Fruit fly (Drosophila melanogaster) whole organism, embryonic: ENCODE measurements around the gene Gyf.

ENCODE experiments used
- Atf3 ChIP-seq: fragments of 200-800 bp; sonication (Bioruptor generic); optimal IDR thresholded peaks from 3 replicates; lab custom pipeline; 2016; ENCODE audit warnings: missing biosample characterization, missing genetic modification characterization
- Bgb ChIP-seq: fragments of 200-800 bp; sonication (Bioruptor generic); IDR thresholded peaks from 2 replicates; pipeline ENCODE4 v1.3.6; 2022; ENCODE audit warnings: missing biosample characterization, missing genetic modification characterization; ENCODE audit not compliant: partially characterized antibody
- Blimp-1 ChIP-seq: fragments of 200-800 bp; sonication (Bioruptor generic); optimal IDR thresholded peaks from 3 replicates; lab custom pipeline; 2018; ENCODE audit warnings: missing biosample characterization, missing genetic modification characterization, mild to moderate bottlenecking, moderate library complexity, missing genetic modification reagents
- Bteb2 ChIP-seq: fragments of 200-800 bp; sonication (Bioruptor generic); optimal IDR thresholded peaks from 2 replicates; lab custom pipeline; 2016; ENCODE audit warnings: missing biosample characterization, missing genetic modification characterization
- CG10209 ChIP-seq: fragments of 200-800 bp; sonication (Bioruptor generic); optimal IDR thresholded peaks from 3 replicates; lab custom pipeline; 2017; ENCODE audit warnings: missing biosample characterization, mild to moderate bottlenecking, missing genetic modification characterization, missing genetic modification reagents
- CG10462 ChIP-seq: fragments of 200-800 bp; sonication (Bioruptor generic); optimal IDR thresholded peaks from 2 replicates; lab custom pipeline; 2016; ENCODE audit warnings: missing biosample characterization, missing genetic modification characterization
- CG11085 ChIP-seq: fragments of 200-800 bp; sonication (Bioruptor generic); IDR thresholded peaks from 2 replicates; pipeline ENCODE4 v1.3.6; 2022; ENCODE audit warnings: missing biosample characterization, missing genetic modification characterization
- CG11695 ChIP-seq: fragments of 200-800 bp; sonication (Bioruptor generic); IDR thresholded peaks from 3 replicates; pipeline ENCODE4 v1.3.6; 2022; ENCODE audit warnings: missing biosample characterization, missing genetic modification characterization
- CG11696 ChIP-seq: fragments of 200-800 bp; sonication (Bioruptor generic); IDR thresholded peaks from 2 replicates; pipeline ENCODE4 v1.3.6; 2022; ENCODE audit warnings: missing biosample characterization, missing genetic modification characterization
- CG11723 ChIP-seq: fragments of 200-800 bp; sonication (Bioruptor generic); optimal IDR thresholded peaks from 2 replicates; lab custom pipeline; 2017; ENCODE audit warnings: missing biosample characterization, mild to moderate bottlenecking, missing genetic modification characterization
- CG15479 ChIP-seq: fragments of 200-800 bp; sonication (Bioruptor generic); optimal IDR thresholded peaks from 3 replicates; lab custom pipeline; 2019; ENCODE audit warnings: missing biosample characterization, mild to moderate bottlenecking, missing genetic modification characterization, moderate library complexity
- CG17612 ChIP-seq: fragments of 200-800 bp; sonication (Bioruptor generic); IDR thresholded peaks from 2 replicates; pipeline ENCODE4 v1.3.6; 2022; ENCODE audit warnings: missing biosample characterization, missing genetic modification characterization
- CG2678 ChIP-seq: fragments of 200-800 bp; sonication (Bioruptor generic); optimal IDR thresholded peaks from 3 replicates; lab custom pipeline; 2019; ENCODE audit warnings: missing biosample characterization, mild to moderate bottlenecking, missing genetic modification characterization, moderate library complexity
- CG32772 ChIP-seq: fragments of 200-800 bp; sonication (Bioruptor generic); IDR thresholded peaks from 2 replicates; pipeline ENCODE4 v1.3.6; 2022; ENCODE audit warnings: missing biosample characterization, missing genetic modification characterization
- CG4328 ChIP-seq: fragments of 200-800 bp; sonication (Bioruptor generic); optimal IDR thresholded peaks from 3 replicates; lab custom pipeline; 2017; ENCODE audit warnings: missing biosample characterization, missing genetic modification reagents, missing genetic modification characterization
- CG4820 ChIP-seq: fragments of 200-800 bp; sonication (Bioruptor generic); optimal IDR thresholded peaks from 3 replicates; lab custom pipeline; 2016; ENCODE audit warnings: missing biosample characterization, missing genetic modification characterization
- CG6765 ChIP-seq: fragments of 200-800 bp; sonication (Bioruptor generic); optimal IDR thresholded peaks from 3 replicates; lab custom pipeline; 2017; ENCODE audit warnings: missing biosample characterization, mild to moderate bottlenecking, missing genetic modification characterization
- CG7271 ChIP-seq: fragments of 200-800 bp; sonication (Bioruptor generic); optimal IDR thresholded peaks from 2 replicates; lab custom pipeline; 2018; ENCODE audit warnings: missing biosample characterization, mild to moderate bottlenecking, missing genetic modification characterization, moderate library complexity
- CG7963 ChIP-seq: fragments of 200-800 bp; sonication (Bioruptor generic); IDR thresholded peaks from 3 replicates; pipeline ENCODE4 v1.3.6; 2022; ENCODE audit warnings: missing biosample characterization, missing genetic modification characterization; ENCODE audit not compliant: partially characterized antibody
- CG8765 ChIP-seq: fragments of 200-800 bp; sonication (Bioruptor generic); IDR thresholded peaks from 2 replicates; pipeline ENCODE4 v1.3.6; 2022; ENCODE audit warnings: missing biosample characterization, missing genetic modification characterization
- CG9797 ChIP-seq: fragments of 200-800 bp; sonication (Bioruptor generic); optimal IDR thresholded peaks from 3 replicates; lab custom pipeline; 2018; ENCODE audit warnings: missing biosample characterization, mild to moderate bottlenecking, missing genetic modification characterization
- CG9817 ChIP-seq: fragments of 200-800 bp; sonication (Bioruptor generic); optimal IDR thresholded peaks from 2 replicates; lab custom pipeline; 2018; ENCODE audit warnings: missing biosample characterization, mild to moderate bottlenecking, missing genetic modification characterization, moderate library complexity
- CkIIα-i1 ChIP-seq: fragments of 200-800 bp; sonication (Bioruptor generic); IDR thresholded peaks from 2 replicates; pipeline ENCODE4 v1.3.6; 2022; ENCODE audit warnings: missing biosample characterization, missing genetic modification characterization
- Dfd ChIP-seq, 2 experiments: fragments of >200 bp; optimal IDR thresholded peaks; 2 replicates each; lab custom pipeline; 2017; ENCODE audit warnings: missing biosample characterization in 2 of 2, missing genetic modification characterization in 2 of 2
- Doc2 ChIP-seq: fragments of 200-800 bp; sonication (Bioruptor generic); IDR thresholded peaks from 2 replicates; pipeline ENCODE4 v1.3.6; 2022; ENCODE audit warnings: missing biosample characterization, missing genetic modification characterization
- Dref ChIP-seq: fragments of 200-800 bp; sonication (Bioruptor generic); IDR thresholded peaks from 2 replicates; pipeline ENCODE4 v1.3.6; 2022; ENCODE audit warnings: missing biosample characterization, missing genetic modification characterization
- Ets65A ChIP-seq: fragments of 200-800 bp; sonication (Bioruptor generic); peaks from one replicate; lab custom pipeline; 2016; ENCODE audit warnings: missing biosample characterization, missing genetic modification characterization
- Hr39 ChIP-seq: fragments of >200 bp; optimal IDR thresholded peaks from 2 replicates; lab custom pipeline; 2017
- Hr51 ChIP-seq, 2 experiments: fragments of 200-800 bp; sonication (Bioruptor generic); optimal IDR thresholded peaks; 2 replicates in 1 of 2; 3 replicates in 1 of 2; lab custom pipeline; 2016 to 2018; ENCODE audit warnings: missing biosample characterization in 2 of 2, missing genetic modification characterization in 2 of 2, mild to moderate bottlenecking in 1 of 2, moderate library complexity in 1 of 2
- Kr ChIP-seq: fragments of 200-800 bp; sonication (Bioruptor generic); optimal IDR thresholded peaks from 2 replicates; lab custom pipeline; 2017; ENCODE audit warnings: missing biosample characterization, mild to moderate bottlenecking, missing genetic modification characterization
- MBD-R2 ChIP-seq: fragments of 200-800 bp; sonication (Bioruptor generic); IDR thresholded peaks from 2 replicates; pipeline ENCODE4 v1.3.6; 2022; ENCODE audit warnings: missing biosample characterization, missing genetic modification characterization
- NFAT ChIP-seq: fragments of 200-800 bp; sonication (Bioruptor generic); IDR thresholded peaks from 2 replicates; pipeline ENCODE4 v1.3.6; 2022; ENCODE audit warnings: missing biosample characterization, missing genetic modification characterization
- Ptx1 ChIP-seq: fragments of 200-800 bp; sonication (Bioruptor generic); IDR thresholded peaks from 2 replicates; pipeline ENCODE4 v1.3.6; 2022; ENCODE audit warnings: missing biosample characterization, missing genetic modification characterization
- Rx ChIP-seq: fragments of 200-800 bp; sonication (Bioruptor generic); IDR thresholded peaks from 2 replicates; pipeline ENCODE4 v1.3.6; 2022; ENCODE audit warnings: missing biosample characterization, missing genetic modification characterization
- amos ChIP-seq: fragments of 200-800 bp; sonication (Bioruptor generic); IDR thresholded peaks from 2 replicates; pipeline ENCODE4 v1.3.6; 2022; ENCODE audit warnings: missing biosample characterization, missing genetic modification characterization; ENCODE audit not compliant: partially characterized antibody
- bowl ChIP-seq: fragments of 200-800 bp; sonication (Bioruptor generic); IDR thresholded peaks from 2 replicates; pipeline ENCODE4 v1.3.6; 2022; ENCODE audit warnings: missing biosample characterization, missing genetic modification characterization
- bsh ChIP-seq, 2 experiments: fragments of 200-800 bp; sonication (Bioruptor generic); optimal IDR thresholded peaks; 2 replicates each; lab custom pipeline; 2017 to 2018; ENCODE audit warnings: mild to moderate bottlenecking in 2 of 2, missing biosample characterization in 2 of 2, missing genetic modification characterization in 2 of 2, moderate library complexity in 1 of 2
- disco-r ChIP-seq: fragments of 200-800 bp; sonication (Bioruptor generic); optimal IDR thresholded peaks from 2 replicates; lab custom pipeline; 2016; ENCODE audit warnings: missing biosample characterization, missing genetic modification characterization
- dpn ChIP-seq, 2 experiments: fragments of 200-800 bp; sonication (Bioruptor generic); optimal IDR thresholded peaks; 3 replicates each; lab custom pipeline; 2016; ENCODE audit warnings: missing biosample characterization in 2 of 2, missing genetic modification characterization in 2 of 2
- fd64A ChIP-seq: fragments of 200-800 bp; sonication (Bioruptor generic); optimal IDR thresholded peaks from 3 replicates; lab custom pipeline; 2018; ENCODE audit warnings: missing biosample characterization, mild to moderate bottlenecking, missing genetic modification characterization
- fru ChIP-seq: fragments of >200 bp; optimal IDR thresholded peaks from 2 replicates; lab custom pipeline; 2017
- gem ChIP-seq: fragments of 200-800 bp; sonication (Bioruptor generic); optimal IDR thresholded peaks from 2 replicates; lab custom pipeline; 2019; ENCODE audit warnings: missing biosample characterization, mild to moderate bottlenecking, missing genetic modification characterization, moderate library complexity
- lab ChIP-seq: fragments of 200-800 bp; sonication (Bioruptor generic); optimal IDR thresholded peaks from 3 replicates; lab custom pipeline; 2017; ENCODE audit warnings: missing biosample characterization, missing genetic modification characterization, mild to moderate bottlenecking, moderate library complexity, missing genetic modification reagents
- mld ChIP-seq: fragments of 200-800 bp; sonication (Bioruptor generic); IDR thresholded peaks from 3 replicates; pipeline ENCODE4 v1.3.6; 2022; ENCODE audit warnings: missing biosample characterization, missing genetic modification characterization; ENCODE audit not compliant: partially characterized antibody
- ranshi ChIP-seq: fragments of 200-800 bp; sonication (Bioruptor generic); IDR thresholded peaks from 2 replicates; pipeline ENCODE4 v1.3.6; 2022; ENCODE audit warnings: missing biosample characterization, missing genetic modification characterization
- slbo ChIP-seq: fragments of 200-800 bp; sonication (Bioruptor generic); IDR thresholded peaks from 2 replicates; pipeline ENCODE4 v1.3.6; 2022; ENCODE audit warnings: missing biosample characterization, missing genetic modification characterization
- tin ChIP-seq: fragments of 200-800 bp; sonication (Bioruptor generic); optimal IDR thresholded peaks from 3 replicates; lab custom pipeline; 2016; ENCODE audit warnings: missing biosample characterization, missing genetic modification characterization
- tna ChIP-seq: fragments of 200-800 bp; sonication (Bioruptor generic); IDR thresholded peaks from 2 replicates; pipeline ENCODE4 v1.3.6; 2022; ENCODE audit warnings: missing biosample characterization, missing genetic modification characterization; ENCODE audit not compliant: partially characterized antibody
- trem ChIP-seq: fragments of 200-800 bp; optimal IDR thresholded peaks from 3 replicates; lab custom pipeline; 2019; ENCODE audit warnings: missing biosample characterization, mild to moderate bottlenecking, missing genetic modification characterization, moderate library complexity
- tup ChIP-seq: fragments of 200-800 bp; sonication (Bioruptor generic); optimal IDR thresholded peaks from 2 replicates; lab custom pipeline; 2016; ENCODE audit warnings: missing biosample characterization, mild to moderate bottlenecking, missing genetic modification characterization, moderate library complexity
- vvl ChIP-seq: fragments of 200-800 bp; sonication (Bioruptor generic); IDR thresholded peaks from 2 replicates; pipeline ENCODE4 v1.3.6; 2022; ENCODE audit warnings: missing biosample characterization, missing genetic modification characterization

Gyf gene

DNA sequence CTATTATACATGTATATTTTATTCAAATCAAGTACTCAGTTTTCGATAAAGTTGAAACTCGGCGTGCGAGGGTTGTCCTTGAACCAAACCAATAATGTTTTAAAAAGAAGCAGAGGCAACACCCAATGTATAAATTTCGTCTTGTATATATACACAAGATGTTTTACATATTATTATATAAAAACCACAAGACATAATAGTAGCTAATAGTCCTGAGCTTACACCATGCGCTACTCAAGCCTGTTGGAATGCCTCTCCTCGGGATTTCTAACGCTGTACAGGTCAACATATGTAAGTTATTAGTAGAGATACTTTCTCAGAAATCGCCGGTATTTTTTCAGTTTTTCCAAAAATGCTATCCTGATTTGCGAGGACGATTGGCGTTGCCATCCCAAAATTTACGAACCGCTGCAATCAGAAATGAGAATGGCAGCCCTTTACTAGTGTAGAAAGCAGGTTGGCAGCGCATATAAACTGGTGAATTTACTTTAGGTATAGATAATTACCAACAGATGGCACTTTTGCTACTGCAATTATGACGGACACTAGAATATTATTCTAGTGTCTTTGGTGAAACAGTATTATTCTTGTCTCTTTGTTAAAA is 31.2 kb downstream of the Gyf start (continued):
- no peak for TF ChIP-seq CG7271
- TF ChIP-seq dpn (GFP tag; optimal IDR thresholded peaks at IDR 0.05; lab: Kevin White, UChicago): no peak
- no peak for TF ChIP-seq Rx (GFP tag; lab: Robert Waterston, UW)
- TF ChIP-seq tin (GFP tag; lab: Kevin White, UChicago): no peak
- TF ChIP-seq CG7963 (GFP tag; lab: Robert Waterston, UW): no peak
- TF ChIP-seq gem (tag; lab: Kevin White, UChicago): no peak
- no peak for TF ChIP-seq CG11723 (GFP tag; lab: Kevin White, UChicago)
- no peak for TF ChIP-seq Hr51 (GFP tag; optimal IDR thresholded peaks at IDR 0.05; lab: Kevin White, UChicago)
- TF ChIP-seq CG9797 (GFP tag; lab: Kevin White, UChicago): peak; percentile 47
- TF ChIP-seq CG6765: no peak
- TF ChIP-seq fru (lab: Kevin White, UChicago): no peak
- no peak for TF ChIP-seq CG9817 (tag; lab: Kevin White, UChicago)
- TF ChIP-seq Atf3 (GFP tag; lab: Kevin White, UChicago): no peak
- no peak for TF ChIP-seq CkIIα-i1 (GFP tag; lab: Robert Waterston, UW)
- no peak for TF ChIP-seq CG15479 (GFP tag; lab: Kevin White, UChicago)
- no peak for TF ChIP-seq lab (GFP tag; lab: Kevin White, UChicago)
- no peak for TF ChIP-seq Blimp-1 (GFP tag; lab: Kevin White, UChicago)
- TF ChIP-seq Hr39 (lab: Kevin White, UChicago): no peak
- no peak for TF ChIP-seq slbo (GFP tag; lab: Robert Waterston, UW)
- TF ChIP-seq tup: no peak
- TF ChIP-seq bowl (GFP tag; lab: Robert Waterston, UW): no peak
- TF ChIP-seq CG11696: no peak
- no peak for TF ChIP-seq Dfd (GFP tag; optimal IDR thresholded peaks at IDR 0.05; lab: Kevin White, UChicago)
- TF ChIP-seq CG11695 (GFP tag; lab: Robert Waterston, UW): no peak
- TF ChIP-seq amos (GFP tag; lab: Robert Waterston, UW): peak; percentile 46; the same call in 1 of the 2 replicates
- TF ChIP-seq fd64A (GFP tag; lab: Kevin White, UChicago): no peak
- TF ChIP-seq Bteb2 (GFP tag; lab: Kevin White, UChicago): no peak
- TF ChIP-seq CG4820 (GFP tag; lab: Kevin White, UChicago): no peak
- TF ChIP-seq Ptx1: no peak
- no peak for TF ChIP-seq CG4328
- TF ChIP-seq trem (tag; lab: Kevin White, UChicago): peak; percentile 99
- TF ChIP-seq Ets65A (GFP tag; lab: Kevin White, UChicago): peak; percentile 79
- peak; percentile 33; the same call in 1 of the 2 replicates for TF ChIP-seq Bgb (GFP tag; lab: Robert Waterston, UW)
- no peak for TF ChIP-seq CG10209 (GFP tag; lab: Kevin White, UChicago)
- TF ChIP-seq Kr (GFP tag; lab: Kevin White, UChicago): no peak
- no peak for TF ChIP-seq CG17612 (GFP tag; lab: Robert Waterston, UW)
- no peak for TF ChIP-seq CG32772
- TF ChIP-seq Doc2 (GFP tag; lab: Robert Waterston, UW): no peak
- no peak for TF ChIP-seq tna (GFP tag; lab: Robert Waterston, UW)
- TF ChIP-seq disco-r: no peak
- no peak for TF ChIP-seq NFAT
- TF ChIP-seq ranshi (GFP tag; lab: Robert Waterston, UW): 0 out of 2 replicates have a peak, but pooled peaks have one; percentile 28
- no peak for TF ChIP-seq CG10462 (GFP tag; lab: Kevin White, UChicago)
- no peak for TF ChIP-seq CG11085 (GFP tag; lab: Robert Waterston, UW)
- TF ChIP-seq Dref (GFP tag; lab: Robert Waterston, UW): no peak; the same call in 1 of the 2 replicates
- no peak for TF ChIP-seq mld (GFP tag; lab: Robert Waterston, UW)
- no peak for TF ChIP-seq MBD-R2 (GFP tag; lab: Robert Waterston, UW)
- no peak for TF ChIP-seq CG2678 (tag; lab: Kevin White, UChicago)
- TF ChIP-seq bsh (GFP tag; optimal IDR thresholded peaks at IDR 0.05; lab: Kevin White, UChicago): no peak
- TF ChIP-seq vvl (GFP tag; lab: Robert Waterston, UW): peak; percentile 61; the same call in 1 of the 2 replicates
- no peak for TF ChIP-seq CG8765 (GFP tag; lab: Robert Waterston, UW)
